Fruit fly (Drosophila melanogaster) whole organism: Measurements from ENCODE around the gene CG3342.
"Not testable (repeated sequence)": the region's sequence is repeated elsewhere in the genome, so short reads cannot be mapped to it uniquely, and the experiment has no call there.

ENCODE experiments used
- CG8478 ChIP-seq: fragments of >200 bp; optimal IDR thresholded peaks from 2 replicates; lab custom pipeline; 2018; ENCODE audit warnings: inconsistent platforms
- Dll ChIP-seq: fragments of >200 bp; optimal IDR thresholded peaks from 2 replicates; lab custom pipeline; 2017
- EcR ChIP-seq, 2 experiments: fragments of >200 bp; optimal IDR thresholded peaks; 2 replicates each; lab custom pipeline; 2017; ENCODE audit warnings: missing biosample characterization in 2 of 2, missing genetic modification characterization in 2 of 2, missing genetic modification reagents in 2 of 2
- pan ChIP-seq: fragments of >200 bp; optimal IDR thresholded peaks from 2 replicates; lab custom pipeline; 2017
- psq ChIP-seq: fragments of >200 bp; optimal IDR thresholded peaks from 2 replicates; lab custom pipeline; 2017
- usp ChIP-seq: fragments of >200 bp; optimal IDR thresholded peaks from 2 replicates; lab custom pipeline; 2017; ENCODE audit warnings: missing biosample characterization, missing genetic modification characterization, mixed read lengths

Gene CG3342

DNA sequence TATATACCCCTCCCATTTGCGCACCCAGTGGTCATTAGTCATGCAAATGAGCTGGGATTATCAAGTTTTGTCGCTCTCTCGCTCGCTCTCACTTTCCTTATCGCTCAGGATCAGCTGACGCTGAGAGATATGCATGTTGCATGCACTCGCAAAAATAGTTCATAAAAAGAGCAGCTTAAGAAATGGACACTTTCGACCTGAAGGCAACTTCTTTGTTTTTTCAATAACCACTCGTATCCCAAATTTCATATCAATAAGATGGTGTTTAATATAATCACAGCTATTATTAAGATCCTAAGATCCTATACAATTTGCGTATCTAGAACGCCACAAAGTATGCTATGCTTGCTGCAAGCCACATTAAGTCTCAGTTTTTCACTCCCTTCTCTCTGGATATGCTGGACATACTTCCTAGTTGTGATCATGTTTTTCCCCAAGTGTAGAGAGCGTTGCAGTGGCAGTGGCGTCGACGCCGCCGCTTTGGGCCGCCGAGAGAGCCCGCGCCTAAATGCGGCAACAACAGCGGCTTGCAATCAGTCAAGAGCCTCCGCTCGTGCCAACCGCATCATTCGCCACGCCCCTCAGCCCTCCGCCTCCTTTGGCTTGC, 12.6 kb upstream of the CG3342 start, which contains the start of gene CG34417:
CG34417 (plus strand) TSS at position 557 of the 607 bp plus-strand sequence.
- TF ChIP-seq pan (lab: Kevin White, UChicago) (no peak), CG8478 (no peak), psq (lab: Kevin White, UChicago) (no peak), Dll (lab: Kevin White, UChicago) (no peak), EcR (GFP tag; optimal IDR thresholded peaks at IDR 0.05; lab: Kevin White, UChicago) (no peak), usp (GFP tag; lab: Kevin White, UChicago) (no peak)

DNA sequence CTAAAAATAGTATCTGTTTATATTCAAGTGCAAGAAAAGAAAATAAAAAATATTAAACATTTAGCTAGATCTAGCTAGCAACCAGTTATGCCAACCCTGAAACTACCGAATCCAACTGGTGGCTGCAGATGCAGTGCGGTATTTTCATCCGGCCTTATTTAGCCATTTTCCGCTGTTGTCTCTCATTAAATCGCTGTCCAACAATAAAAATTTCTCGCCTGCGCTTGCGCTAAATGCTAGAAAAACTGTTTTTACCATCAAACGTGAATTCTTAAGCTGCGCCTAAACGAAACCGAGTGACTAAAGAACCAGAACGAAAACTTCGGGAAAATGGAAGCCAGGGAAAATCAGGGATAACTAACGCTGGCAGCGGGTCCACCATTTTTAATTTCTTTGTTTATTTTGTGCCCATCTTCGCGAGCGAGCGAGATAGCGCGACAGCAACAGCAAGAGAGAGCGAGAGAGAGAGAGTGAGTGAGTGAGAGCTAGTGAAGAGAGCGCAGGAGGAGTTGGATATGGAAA, 6.2 kb upstream of the CG3342 start, which contains the start of gene dx:
dx (plus strand) TSS at position 164 of the 522 bp plus-strand sequence.
- TF ChIP-seq CG8478 (peak; percentile 53), usp (GFP tag; lab: Kevin White, UChicago) (no peak), psq (lab: Kevin White, UChicago) (no peak), pan (lab: Kevin White, UChicago) (no peak), EcR (GFP tag; optimal IDR thresholded peaks at IDR 0.05; lab: Kevin White, UChicago) (no peak), Dll (lab: Kevin White, UChicago) (peak; percentile 29)

dm6 chrX:6533101-6533636, 5.5 kb upstream of the CG3342 start, which contains the start of gene RpL7A:
Gene RpL7A, minus strand, starts transcription at chrX:6533348.
- TF ChIP-seq Dll (lab: Kevin White, UChicago): no peak
- TF ChIP-seq usp (GFP tag; lab: Kevin White, UChicago): no peak

- TF ChIP-seq pan (lab: Kevin White, UChicago) (no peak), CG8478 (no peak), Dll (lab: Kevin White, UChicago) (no peak), usp (GFP tag; lab: Kevin White, UChicago) (no peak), psq (lab: Kevin White, UChicago) (no peak)
Measured at dm6 chrX:6529179-6529766, 1.6 kb upstream of the CG3342 start.

- no peak for TF ChIP-seq psq (lab: Kevin White, UChicago)
Measured at dm6 chrX:6528508-6528998, 865 bp upstream of the CG3342 start, which contains the start of gene Agxt. Gene Agxt, plus strand, starts transcription at chrX:6528948.

DNA sequence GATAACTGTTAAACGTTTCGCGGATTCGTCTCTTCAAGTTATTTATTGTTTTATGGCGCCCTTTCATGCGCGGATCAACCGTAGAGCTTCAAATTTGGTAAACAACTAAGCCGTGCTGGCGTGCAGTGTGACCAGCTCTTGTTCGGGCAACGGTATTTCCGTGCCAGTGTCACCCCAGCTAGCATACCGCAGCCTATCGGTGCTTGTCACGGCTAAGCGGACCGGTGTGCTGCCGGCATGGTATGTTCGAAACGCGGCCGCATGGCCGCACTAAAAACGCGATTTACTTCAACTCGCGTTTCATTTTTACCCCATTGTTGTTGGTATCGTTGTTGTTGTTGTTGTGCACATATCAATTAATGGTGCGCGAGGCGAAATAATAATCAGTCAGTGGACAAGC, 3.5 kb downstream of the CG3342 start, which contains the start of the genes CG42340 and CG3918:
CG42340 (minus strand) TSS at position 107 of the 400 bp plus-strand sequence.
CG3918 (plus strand) TSS at position 248 of the 400 bp plus-strand sequence.
- TF ChIP-seq usp (GFP tag; lab: Kevin White, UChicago): no peak
- TF ChIP-seq Dll (lab: Kevin White, UChicago): no peak
- no peak for TF ChIP-seq CG8478
- TF ChIP-seq pan (lab: Kevin White, UChicago): no peak
- TF ChIP-seq psq (lab: Kevin White, UChicago): no peak
- TF ChIP-seq EcR (GFP tag; optimal IDR thresholded peaks at IDR 0.05; lab: Kevin White, UChicago): no peak

- TF ChIP-seq psq (lab: Kevin White, UChicago) (no peak), CG8478 (no peak), usp (GFP tag; lab: Kevin White, UChicago) (no peak), EcR (GFP tag; optimal IDR thresholded peaks at IDR 0.05; lab: Kevin White, UChicago) (no peak), Dll (lab: Kevin White, UChicago) (no peak), pan (lab: Kevin White, UChicago) (no peak)
Measured at dm6 chrX:6513193-6513592, 14.5 kb downstream of the CG3342 start.

dm6 chrX:6478749-6479148, 48.9 kb downstream of the CG3342 start, which contains the start of gene CG33665:
Gene CG33665, minus strand, starts transcription at chrX:6478849.
- TF ChIP-seq pan (lab: Kevin White, UChicago); EcR (GFP tag; optimal IDR thresholded peaks at IDR 0.05; lab: Kevin White, UChicago); CG8478: not testable (repeated sequence)

dm6 chrX:6476867-6477266, 50.8 kb downstream of the CG3342 start, which contains the start of gene CG33666:
Gene CG33666, minus strand, starts transcription at chrX:6476967.
- TF ChIP-seq Dll (lab: Kevin White, UChicago); EcR (GFP tag; optimal IDR thresholded peaks at IDR 0.05; lab: Kevin White, UChicago); usp (GFP tag; lab: Kevin White, UChicago): not testable (repeated sequence)
